Worm (Caenorhabditis elegans): ENCODE results near the gene msp-51.
"Not testable (repeated sequence)": the region's sequence is repeated elsewhere in the genome, so short reads cannot be mapped to it uniquely, and the experiment has no call there.

msp-51 gene

DNA sequence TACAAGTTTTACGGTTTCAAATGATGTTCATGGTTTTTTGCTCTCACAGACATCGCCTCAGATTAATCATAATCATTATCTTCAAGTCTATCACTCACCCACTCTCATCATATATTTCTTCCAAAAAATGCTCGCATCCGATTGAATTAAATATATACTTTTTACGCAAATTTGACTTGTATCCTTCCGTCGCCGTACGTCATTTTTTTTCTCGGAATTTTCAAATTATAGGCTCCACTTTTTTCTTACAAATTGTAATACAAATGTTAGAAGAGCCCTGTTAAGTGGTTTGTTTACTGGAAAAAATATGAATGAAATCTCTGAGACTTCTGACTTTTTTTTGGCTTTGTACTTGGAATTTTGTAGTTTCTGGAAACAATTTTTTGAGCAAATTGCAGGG lies 8.0 kb downstream of the msp-51 start:
- TF ChIP-seq flt-1 (GFP tag; IDR thresholded peaks at IDR 0.05) (no peak), ref-1 (GFP tag; conservative IDR thresholded peaks at IDR 0.05) (no peak), tab-1 (GFP tag; IDR thresholded peaks at IDR 0.05) (no peak), cog-1 (tag; optimal IDR thresholded peaks at IDR 0.05) (no peak), ztf-29 (GFP tag; IDR thresholded peaks at IDR 0.05) (no peak), med-1 (GFP tag; optimal IDR thresholded peaks at IDR 0.05; ENCODE audit: insufficient read depth) (no peak), klf-2 (GFP tag; conservative IDR thresholded peaks at IDR 0.05) (no peak), ztf-23 (GFP tag; IDR thresholded peaks at IDR 0.05) (no peak), T22C8.4 (GFP tag; IDR thresholded peaks at IDR 0.05) (no peak)

DNA sequence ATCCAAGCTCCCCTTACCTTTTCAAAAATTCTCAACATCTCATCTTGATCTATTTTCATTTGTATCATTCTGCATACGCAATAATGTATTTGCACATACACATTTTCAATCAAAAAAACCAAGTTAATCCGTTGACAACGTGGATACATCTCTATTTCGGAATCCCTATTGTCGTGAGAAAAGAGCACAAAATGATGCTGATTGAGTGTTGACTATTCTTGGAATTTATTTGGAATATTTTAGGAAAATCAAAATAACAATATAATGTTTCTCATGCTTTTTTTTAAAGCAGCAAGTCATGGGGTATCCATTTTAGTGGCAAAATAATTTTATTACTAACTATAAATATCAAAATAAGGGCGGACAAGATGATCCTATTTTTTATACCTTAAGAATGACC lies 13.7 kb downstream of the msp-51 start:
- no peak for TF ChIP-seq med-1 (GFP tag; optimal IDR thresholded peaks at IDR 0.05; ENCODE audit: insufficient read depth)
- no peak for TF ChIP-seq cog-1 (tag; optimal IDR thresholded peaks at IDR 0.05)
- no peak for TF ChIP-seq ref-1 (GFP tag; conservative IDR thresholded peaks at IDR 0.05)
- TF ChIP-seq flt-1 (GFP tag; IDR thresholded peaks at IDR 0.05): no peak
- no peak for TF ChIP-seq ztf-23 (GFP tag; IDR thresholded peaks at IDR 0.05)
- no peak for TF ChIP-seq tab-1 (GFP tag; IDR thresholded peaks at IDR 0.05)
- no peak for TF ChIP-seq klf-2 (GFP tag; conservative IDR thresholded peaks at IDR 0.05)
- TF ChIP-seq ztf-29 (GFP tag; IDR thresholded peaks at IDR 0.05): no peak
- TF ChIP-seq T22C8.4 (GFP tag; IDR thresholded peaks at IDR 0.05): no peak

DNA sequence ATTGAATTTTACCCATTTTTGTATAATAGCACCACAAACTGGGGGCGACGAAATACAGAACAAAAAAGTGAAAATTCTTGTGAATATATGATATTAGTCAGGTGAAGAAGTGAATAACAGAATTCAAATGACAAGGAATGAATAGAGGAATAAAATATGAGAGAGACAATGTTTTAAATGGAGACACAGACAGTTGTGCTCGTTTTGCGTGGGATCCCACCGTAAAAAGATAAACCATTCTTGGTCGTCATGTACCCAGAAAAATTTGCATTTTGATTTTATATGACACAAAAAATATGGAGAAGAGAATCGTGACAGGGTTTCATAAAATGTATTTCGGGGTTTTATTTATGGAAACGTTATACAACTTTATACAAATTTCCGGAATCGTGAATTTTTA lies 17.4 kb downstream of the msp-51 start, which contains the start of gene F36H12.17:
Gene F36H12.17 (minus strand): TSS at position 101 of the 400 bp plus-strand sequence.
- TF ChIP-seq med-1 (GFP tag; optimal IDR thresholded peaks at IDR 0.05; ENCODE audit: insufficient read depth): no peak
- TF ChIP-seq klf-2 (GFP tag; conservative IDR thresholded peaks at IDR 0.05): no peak
- TF ChIP-seq tab-1 (GFP tag; IDR thresholded peaks at IDR 0.05): no peak
- no peak for TF ChIP-seq T22C8.4 (GFP tag; IDR thresholded peaks at IDR 0.05)
- no peak for TF ChIP-seq flt-1 (GFP tag; IDR thresholded peaks at IDR 0.05)
- no peak for TF ChIP-seq ztf-29 (GFP tag; IDR thresholded peaks at IDR 0.05)
- no peak for TF ChIP-seq ztf-23 (GFP tag; IDR thresholded peaks at IDR 0.05)
- no peak for TF ChIP-seq cog-1 (tag; optimal IDR thresholded peaks at IDR 0.05)
- no peak for TF ChIP-seq ref-1 (GFP tag; conservative IDR thresholded peaks at IDR 0.05)

DNA sequence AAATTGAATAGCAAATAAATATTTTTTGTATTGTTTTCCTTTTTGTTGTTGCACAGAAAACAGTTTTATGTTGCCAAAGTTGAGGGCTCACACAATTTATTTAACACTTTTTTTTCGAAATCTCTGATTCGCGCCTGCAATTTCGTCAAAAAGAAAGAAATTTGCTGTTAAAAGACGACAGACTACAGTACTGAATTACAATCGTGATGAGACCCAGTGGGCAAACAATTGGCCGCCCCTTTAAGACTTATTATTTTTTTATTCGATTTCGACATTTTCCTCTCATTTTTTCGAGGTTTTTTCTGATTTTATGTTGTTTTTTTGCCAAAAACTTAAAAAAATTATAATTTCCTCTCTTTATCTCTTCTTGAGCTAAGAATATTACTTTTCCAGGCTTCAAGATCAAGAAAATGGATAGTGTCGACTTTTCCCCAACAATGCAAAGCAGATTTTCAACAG lies 21.0 kb downstream of the msp-51 start, which contains the start of gene slfl-4:
Gene slfl-4 (plus strand): TSS at position 409 of the 459 bp plus-strand sequence.
- TF ChIP-seq med-1 (GFP tag; optimal IDR thresholded peaks at IDR 0.05; ENCODE audit: insufficient read depth) (no peak), T22C8.4 (GFP tag; IDR thresholded peaks at IDR 0.05) (no peak), klf-2 (GFP tag; conservative IDR thresholded peaks at IDR 0.05) (no peak), flt-1 (GFP tag; IDR thresholded peaks at IDR 0.05) (no peak), ref-1 (GFP tag; conservative IDR thresholded peaks at IDR 0.05) (no peak), ztf-29 (GFP tag; IDR thresholded peaks at IDR 0.05) (no peak), tab-1 (GFP tag; IDR thresholded peaks at IDR 0.05) (no peak), ztf-23 (GFP tag; IDR thresholded peaks at IDR 0.05) (no peak), cog-1 (tag; optimal IDR thresholded peaks at IDR 0.05) (no peak)

DNA sequence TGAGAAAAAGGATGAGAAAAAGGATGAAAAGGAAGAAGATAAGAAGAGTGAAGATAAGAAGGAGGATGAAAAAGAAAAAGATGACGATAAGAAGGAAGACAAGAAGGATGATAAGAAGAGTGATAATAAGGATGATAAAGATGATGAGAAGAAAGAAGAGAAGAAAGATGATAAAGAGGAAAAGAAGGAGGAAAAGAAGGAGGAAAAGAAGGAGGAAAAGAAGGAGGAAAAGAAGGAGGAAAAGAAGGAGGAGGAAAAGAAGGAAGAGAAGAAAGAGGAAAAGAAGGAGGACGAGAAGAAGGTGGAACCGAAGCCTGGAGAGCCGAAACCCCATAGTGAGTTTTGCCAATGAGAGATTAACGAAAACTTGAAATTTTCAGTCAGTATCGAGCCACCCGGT lies 21.8 kb downstream of the msp-51 start:
- TF ChIP-seq ref-1 (GFP tag; conservative IDR thresholded peaks at IDR 0.05): no peak
- TF ChIP-seq tab-1 (GFP tag; IDR thresholded peaks at IDR 0.05): no peak
- TF ChIP-seq T22C8.4 (GFP tag; IDR thresholded peaks at IDR 0.05): no peak
- no peak for TF ChIP-seq med-1 (GFP tag; optimal IDR thresholded peaks at IDR 0.05; ENCODE audit: insufficient read depth)
- no peak for TF ChIP-seq klf-2 (GFP tag; conservative IDR thresholded peaks at IDR 0.05)
- TF ChIP-seq ztf-23 (GFP tag; IDR thresholded peaks at IDR 0.05): no peak
- TF ChIP-seq cog-1 (tag; optimal IDR thresholded peaks at IDR 0.05): no peak
- TF ChIP-seq ztf-29 (GFP tag; IDR thresholded peaks at IDR 0.05): no peak
- TF ChIP-seq flt-1 (GFP tag; IDR thresholded peaks at IDR 0.05): no peak

DNA sequence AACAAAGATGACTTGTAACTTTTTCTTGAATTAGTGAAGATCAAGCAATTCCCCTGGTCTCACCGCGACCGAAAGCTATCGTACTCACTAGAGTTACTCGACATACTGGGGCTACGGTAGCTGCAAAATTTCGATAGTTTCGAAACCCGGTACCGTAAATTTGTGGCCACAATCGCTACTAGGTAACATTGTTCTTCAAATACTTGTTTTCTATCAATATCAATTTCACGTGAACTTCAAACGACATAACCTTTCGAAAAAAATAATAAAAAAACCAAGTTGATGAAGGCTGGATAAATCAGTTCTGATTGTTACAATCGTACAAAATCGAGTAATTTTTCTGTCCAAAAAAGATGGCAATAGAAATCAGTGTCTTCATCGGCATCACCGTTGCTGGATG lies 22.6 kb downstream of the msp-51 start, which contains the start of gene F36H12.3:
Gene F36H12.3 (plus strand): TSS at position 301 of the 400 bp plus-strand sequence.
- no peak for TF ChIP-seq tab-1 (GFP tag; IDR thresholded peaks at IDR 0.05)

DNA sequence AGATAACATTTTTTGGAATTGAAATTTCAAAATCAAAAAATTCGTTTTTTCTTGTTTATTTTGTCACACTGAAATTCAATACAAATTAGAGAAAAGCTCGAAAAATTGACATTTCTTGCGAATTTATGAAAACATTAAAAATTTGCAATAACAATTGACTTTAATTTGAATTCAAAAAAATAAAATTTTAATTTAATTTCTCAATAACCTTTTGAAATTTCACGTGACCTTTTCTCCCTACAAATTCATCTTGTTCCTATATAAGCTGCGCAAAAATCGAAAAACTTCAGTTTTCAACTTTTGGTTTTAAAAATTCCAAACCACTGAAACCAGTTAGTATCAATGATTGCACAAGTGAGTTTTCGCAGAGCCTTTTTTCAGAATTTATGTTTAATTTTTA lies 26.3 kb downstream of the msp-51 start, which contains the start of gene F36H12.4:
Gene F36H12.4 (plus strand): TSS at position 301 of the 400 bp plus-strand sequence.
- TF ChIP-seq cog-1 (tag; optimal IDR thresholded peaks at IDR 0.05): no peak
- TF ChIP-seq med-1 (GFP tag; optimal IDR thresholded peaks at IDR 0.05; ENCODE audit: insufficient read depth): no peak
- no peak for TF ChIP-seq ztf-23 (GFP tag; IDR thresholded peaks at IDR 0.05)
- TF ChIP-seq tab-1 (GFP tag; IDR thresholded peaks at IDR 0.05): no peak
- no peak for TF ChIP-seq ref-1 (GFP tag; conservative IDR thresholded peaks at IDR 0.05)
- no peak for TF ChIP-seq ztf-29 (GFP tag; IDR thresholded peaks at IDR 0.05)
- TF ChIP-seq T22C8.4 (GFP tag; IDR thresholded peaks at IDR 0.05): no peak
- TF ChIP-seq flt-1 (GFP tag; IDR thresholded peaks at IDR 0.05): no peak
- TF ChIP-seq klf-2 (GFP tag; conservative IDR thresholded peaks at IDR 0.05): no peak

DNA sequence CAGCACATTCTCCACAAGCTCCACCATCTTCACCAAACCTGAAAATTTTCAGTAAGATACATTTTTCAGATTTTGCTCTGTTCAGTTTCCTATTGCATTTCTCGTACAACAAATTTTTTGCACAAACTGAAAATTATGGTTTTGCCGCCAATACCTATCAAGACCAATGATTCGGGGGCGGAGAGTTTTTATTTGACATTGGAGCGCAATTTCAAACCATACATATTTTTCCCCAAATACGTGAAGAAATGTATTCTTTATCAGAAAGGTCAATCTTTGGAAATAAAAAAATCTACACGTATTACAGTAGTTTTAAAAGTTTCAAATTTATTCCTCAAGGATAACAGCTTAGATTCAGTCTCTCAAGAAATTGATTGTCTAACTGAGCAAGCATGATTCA lies 28.7 kb downstream of the msp-51 start, which contains the start of gene F36H12.5:
Gene F36H12.5 (plus strand): TSS at position 301 of the 400 bp plus-strand sequence.
- no peak for TF ChIP-seq flt-1 (GFP tag; IDR thresholded peaks at IDR 0.05)
- no peak for TF ChIP-seq tab-1 (GFP tag; IDR thresholded peaks at IDR 0.05)
- TF ChIP-seq cog-1 (tag; optimal IDR thresholded peaks at IDR 0.05): no peak
- TF ChIP-seq ztf-23 (GFP tag; IDR thresholded peaks at IDR 0.05): no peak
- no peak for TF ChIP-seq T22C8.4 (GFP tag; IDR thresholded peaks at IDR 0.05)
- no peak for TF ChIP-seq med-1 (GFP tag; optimal IDR thresholded peaks at IDR 0.05; ENCODE audit: insufficient read depth)
- no peak for TF ChIP-seq ztf-29 (GFP tag; IDR thresholded peaks at IDR 0.05)
- TF ChIP-seq klf-2 (GFP tag; conservative IDR thresholded peaks at IDR 0.05): no peak
- TF ChIP-seq ref-1 (GFP tag; conservative IDR thresholded peaks at IDR 0.05): no peak

DNA sequence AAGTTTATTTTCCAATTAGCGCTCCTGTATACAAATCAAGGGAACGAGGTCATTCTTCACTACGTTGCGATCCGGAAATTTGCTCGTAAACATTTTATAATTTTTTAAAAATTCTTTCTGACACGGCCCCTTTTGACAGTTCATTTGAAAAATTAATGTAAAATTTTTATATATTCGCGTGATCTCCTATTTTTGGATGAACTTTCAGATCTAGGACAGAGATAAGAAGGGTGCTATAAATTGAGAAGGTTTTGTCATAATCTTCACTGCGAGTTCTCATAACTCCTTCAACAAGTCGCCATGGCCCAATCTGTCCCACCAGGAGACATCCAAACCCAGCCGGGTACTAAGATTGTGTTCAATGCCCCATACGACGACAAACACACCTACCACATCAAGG lies 34.9 kb downstream of the msp-51 start, which contains the start of gene msp-19:
Gene msp-19 (plus strand): TSS at position 301 of the 400 bp plus-strand sequence.
- not testable (repeated sequence) for TF ChIP-seq T22C8.4 (GFP tag; IDR thresholded peaks at IDR 0.05); klf-2 (GFP tag; conservative IDR thresholded peaks at IDR 0.05); cog-1 (tag; optimal IDR thresholded peaks at IDR 0.05)

DNA sequence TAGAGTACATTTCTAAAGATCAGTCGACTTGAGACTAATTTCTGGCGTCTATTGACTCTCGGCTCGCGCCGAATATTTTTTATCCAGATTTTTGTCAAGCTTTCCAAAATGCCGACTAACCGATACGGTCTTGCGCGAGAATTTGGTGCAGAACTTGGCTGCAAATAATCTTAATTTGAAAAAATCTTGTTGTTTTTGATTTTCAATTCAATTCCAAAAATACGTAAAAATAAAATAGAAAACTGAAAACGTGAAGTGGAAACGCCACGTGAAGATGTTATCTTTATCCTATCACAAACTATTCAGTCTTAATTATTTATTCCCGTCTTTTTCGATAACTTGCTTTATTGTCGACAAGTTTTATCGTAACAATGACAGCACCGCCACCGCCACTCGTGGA lies 36.8 kb downstream of the msp-51 start, which contains the start of gene ttbk-2.1:
Gene ttbk-2.1 (plus strand): TSS at position 301 of the 400 bp plus-strand sequence.
- not testable (repeated sequence) for TF ChIP-seq ztf-23 (GFP tag; IDR thresholded peaks at IDR 0.05); ref-1 (GFP tag; conservative IDR thresholded peaks at IDR 0.05); klf-2 (GFP tag; conservative IDR thresholded peaks at IDR 0.05)

All from whole organism, midembryonic.